Fruit fly (Drosophila melanogaster) whole organism, embryonic: Measurements from ENCODE around the gene CG3348.

ENCODE experiments used
- ATbp ChIP-seq: fragments of 200-800 bp; sonication (Bioruptor generic); optimal IDR thresholded peaks from 2 replicates; lab custom pipeline; 2017; ENCODE audit warnings: missing biosample characterization, mild to moderate bottlenecking, missing genetic modification characterization, missing genetic modification reagents
- CG11695 ChIP-seq: fragments of 200-800 bp; sonication (Bioruptor generic); IDR thresholded peaks from 3 replicates; pipeline ENCODE4 v1.3.6; 2022; ENCODE audit warnings: missing biosample characterization, missing genetic modification characterization
- CG13424 ChIP-seq: fragments of 200-800 bp; sonication (Bioruptor generic); optimal IDR thresholded peaks from 2 replicates; lab custom pipeline; 2019; ENCODE audit warnings: missing biosample characterization, mild to moderate bottlenecking, missing genetic modification characterization, moderate library complexity
- CG14014 ChIP-seq: fragments of 200-800 bp; sonication (Bioruptor generic); IDR thresholded peaks from 2 replicates; pipeline ENCODE4 v1.3.6; 2022; ENCODE audit warnings: missing biosample characterization, missing genetic modification characterization
- CG14050 ChIP-seq: fragments of 200-800 bp; sonication (Bioruptor generic); IDR thresholded peaks from 3 replicates; pipeline ENCODE4 v1.3.6; 2022; ENCODE audit warnings: missing biosample characterization, missing genetic modification characterization
- CG15479 ChIP-seq: fragments of 200-800 bp; sonication (Bioruptor generic); optimal IDR thresholded peaks from 3 replicates; lab custom pipeline; 2019; ENCODE audit warnings: missing biosample characterization, mild to moderate bottlenecking, missing genetic modification characterization, moderate library complexity
- CG1647 ChIP-seq: fragments of 200-800 bp; sonication (Bioruptor generic); optimal IDR thresholded peaks from 3 replicates; lab custom pipeline; 2016; ENCODE audit warnings: missing biosample characterization, missing genetic modification characterization
- CG17385 ChIP-seq: fragments of 200-800 bp; sonication (Bioruptor generic); optimal IDR thresholded peaks from 3 replicates; lab custom pipeline; 2018; ENCODE audit warnings: missing biosample characterization, mild to moderate bottlenecking, missing genetic modification characterization
- CG18476 ChIP-seq: fragments of 200-800 bp; sonication (Bioruptor generic); optimal IDR thresholded peaks from 2 replicates; lab custom pipeline; 2016; ENCODE audit warnings: missing biosample characterization, mild to moderate bottlenecking, missing genetic modification characterization
- CG2116 ChIP-seq: fragments of 200-800 bp; sonication (Bioruptor generic); optimal IDR thresholded peaks from 3 replicates; lab custom pipeline; 2018; ENCODE audit warnings: missing biosample characterization, mild to moderate bottlenecking, missing genetic modification characterization
- CG32767 ChIP-seq: fragments of 200-800 bp; sonication (Bioruptor generic); IDR thresholded peaks from 2 replicates; pipeline ENCODE4 v1.3.6; 2022; ENCODE audit warnings: missing biosample characterization, missing genetic modification characterization
- CG3407 ChIP-seq: fragments of 200-800 bp; sonication (Bioruptor generic); optimal IDR thresholded peaks from 2 replicates; lab custom pipeline; 2018; ENCODE audit warnings: missing biosample characterization, mild to moderate bottlenecking, missing genetic modification characterization
- CG4328 ChIP-seq: fragments of 200-800 bp; sonication (Bioruptor generic); optimal IDR thresholded peaks from 3 replicates; lab custom pipeline; 2017; ENCODE audit warnings: missing biosample characterization, missing genetic modification reagents, missing genetic modification characterization
- CG4617 ChIP-seq: fragments of 200-800 bp; sonication (Bioruptor generic); optimal IDR thresholded peaks from 3 replicates; lab custom pipeline; 2016; ENCODE audit warnings: missing biosample characterization, missing genetic modification characterization, borderline replicate concordance
- CG6765 ChIP-seq: fragments of 200-800 bp; sonication (Bioruptor generic); optimal IDR thresholded peaks from 3 replicates; lab custom pipeline; 2017; ENCODE audit warnings: missing biosample characterization, mild to moderate bottlenecking, missing genetic modification characterization
- CG6813 ChIP-seq: fragments of 200-800 bp; sonication (Bioruptor generic); optimal IDR thresholded peaks from 2 replicates; lab custom pipeline; 2017; ENCODE audit warnings: missing biosample characterization, missing genetic modification characterization, mild to moderate bottlenecking, moderate library complexity, missing genetic modification reagents
- CG7745 ChIP-seq: fragments of 200-800 bp; sonication (Bioruptor generic); optimal IDR thresholded peaks from 2 replicates; lab custom pipeline; 2018; ENCODE audit warnings: missing biosample characterization, mild to moderate bottlenecking, missing genetic modification characterization, moderate library complexity
- CG8359 ChIP-seq: fragments of 200-800 bp; sonication (Bioruptor generic); optimal IDR thresholded peaks from 2 replicates; lab custom pipeline; 2017; ENCODE audit warnings: missing biosample characterization, mild to moderate bottlenecking, missing genetic modification characterization, borderline replicate concordance
- Chrac-16 ChIP-seq: fragments of 200-800 bp; sonication (Bioruptor generic); optimal IDR thresholded peaks from 3 replicates; lab custom pipeline; 2016; ENCODE audit warnings: missing biosample characterization, missing genetic modification characterization
- CoRest ChIP-seq: fragments of 200-800 bp; sonication (Bioruptor generic); optimal IDR thresholded peaks from 3 replicates; lab custom pipeline; 2018; ENCODE audit warnings: missing biosample characterization, mild to moderate bottlenecking, missing genetic modification characterization, moderate library complexity
- Dll ChIP-seq: fragments of 200-800 bp; sonication (Bioruptor generic); IDR thresholded peaks from 4 replicates; pipeline ENCODE4 v1.3.6; 2022; ENCODE audit warnings: missing biosample characterization, missing genetic modification characterization; ENCODE audit not compliant: partially characterized antibody
- Doc3 ChIP-seq: fragments of 200-800 bp; sonication (Bioruptor generic); IDR thresholded peaks from 3 replicates; pipeline ENCODE4 v1.3.6; 2022; ENCODE audit warnings: missing biosample characterization, missing genetic modification characterization; ENCODE audit not compliant: partially characterized antibody
- Ets65A ChIP-seq: fragments of 200-800 bp; sonication (Bioruptor generic); peaks from one replicate; lab custom pipeline; 2016; ENCODE audit warnings: missing biosample characterization, missing genetic modification characterization
- HLH3B ChIP-seq: fragments of 200-800 bp; sonication (Bioruptor generic); IDR thresholded peaks from 2 replicates; pipeline ENCODE4 v1.3.6; 2022; ENCODE audit warnings: missing biosample characterization, missing genetic modification characterization
- Hey ChIP-seq: fragments of 200-800 bp; sonication (Bioruptor generic); optimal IDR thresholded peaks from 3 replicates; lab custom pipeline; 2018; ENCODE audit warnings: missing biosample characterization, mild to moderate bottlenecking, missing genetic modification characterization
- Jarid2 ChIP-seq: fragments of 200-800 bp; sonication (Bioruptor generic); optimal IDR thresholded peaks from 3 replicates; lab custom pipeline; 2017; ENCODE audit warnings: mild to moderate bottlenecking, missing biosample characterization, missing genetic modification reagents, missing genetic modification characterization
- NfI ChIP-seq: fragments of 200-800 bp; sonication (Bioruptor generic); optimal IDR thresholded peaks from 3 replicates; lab custom pipeline; 2018; ENCODE audit warnings: missing biosample characterization, mild to moderate bottlenecking, missing genetic modification characterization, moderate library complexity
- Pdp1 ChIP-seq, 2 experiments: fragments of 200-800 bp; sonication (Bioruptor generic); optimal IDR thresholded peaks; 3 replicates each; lab custom pipeline; 2016; ENCODE audit warnings: missing biosample characterization in 2 of 2, missing genetic modification characterization in 2 of 2, mild to moderate bottlenecking in 1 of 2, moderate library complexity in 1 of 2
- Sox100B ChIP-seq: fragments of 200-800 bp; sonication (Bioruptor generic); optimal IDR thresholded peaks from 3 replicates; lab custom pipeline; 2018; ENCODE audit warnings: missing biosample characterization, mild to moderate bottlenecking, missing genetic modification characterization
- Trl ChIP-seq, 3 experiments: fragments of >200 bp in 2 of 3; fragments of 200-800 bp in 1 of 3; sonication (Bioruptor generic) in 1 of 3; optimal IDR thresholded peaks; 2 replicates in 1 of 3; 3 replicates in 2 of 3; lab custom pipeline; 2016 to 2017; ENCODE audit warnings: missing biosample characterization in 1 of 3, missing genetic modification characterization in 1 of 3
- Usf ChIP-seq: fragments of 200-800 bp; sonication (Bioruptor generic); optimal IDR thresholded peaks from 2 replicates; lab custom pipeline; 2017; ENCODE audit warnings: missing genotype, missing biosample characterization, missing genetic modification characterization
- ab ChIP-seq: fragments of 200-800 bp; sonication (Bioruptor generic); optimal IDR thresholded peaks from 2 replicates; lab custom pipeline; 2016; ENCODE audit warnings: missing biosample characterization, missing genetic modification characterization
- crc ChIP-seq: fragments of 200-800 bp; sonication (Bioruptor generic); optimal IDR thresholded peaks from 2 replicates; lab custom pipeline; 2016; ENCODE audit warnings: missing biosample characterization, missing genetic modification characterization
- dmrt11E ChIP-seq: fragments of 200-800 bp; sonication (Bioruptor generic); optimal IDR thresholded peaks from 3 replicates; lab custom pipeline; 2018; ENCODE audit warnings: missing biosample characterization, mild to moderate bottlenecking, missing genetic modification characterization, moderate library complexity
- dysf ChIP-seq: fragments of 200-800 bp; sonication (Bioruptor generic); IDR thresholded peaks from 3 replicates; pipeline ENCODE4 v1.3.6; 2022; ENCODE audit warnings: missing biosample characterization, missing genetic modification characterization
- fru ChIP-seq: fragments of >200 bp; optimal IDR thresholded peaks from 2 replicates; lab custom pipeline; 2017
- her ChIP-seq: fragments of 200-800 bp; sonication (Bioruptor generic); optimal IDR thresholded peaks from 2 replicates; lab custom pipeline; 2016; ENCODE audit warnings: missing biosample characterization, missing genetic modification characterization
- hth ChIP-seq: fragments of >200 bp; optimal IDR thresholded peaks from 2 replicates; lab custom pipeline; 2017; ENCODE audit warnings: inconsistent platforms
- ken ChIP-seq: fragments of 200-800 bp; sonication (Bioruptor generic); IDR thresholded peaks from 3 replicates; pipeline ENCODE4 v1.3.6; 2022; ENCODE audit warnings: missing biosample characterization, missing genetic modification characterization
- nau ChIP-seq: fragments of 200-800 bp; sonication (Bioruptor generic); optimal IDR thresholded peaks from 3 replicates; lab custom pipeline; 2017; ENCODE audit warnings: missing biosample characterization, mild to moderate bottlenecking, missing genetic modification characterization, missing genetic modification reagents
- odd ChIP-seq: fragments of 200-800 bp; sonication (Bioruptor generic); optimal IDR thresholded peaks from 2 replicates; lab custom pipeline; 2017; ENCODE audit warnings: missing biosample characterization, mild to moderate bottlenecking, missing genetic modification characterization
- onecut ChIP-seq: fragments of 200-800 bp; sonication (Bioruptor generic); IDR thresholded peaks from 2 replicates; pipeline ENCODE4 v1.3.6; 2022; ENCODE audit warnings: missing biosample characterization, missing genetic modification characterization
- peb ChIP-seq: fragments of 200-800 bp; sonication (Bioruptor generic); IDR thresholded peaks from 2 replicates; pipeline ENCODE4 v1.3.6; 2022; ENCODE audit warnings: missing biosample characterization, missing genetic modification characterization
- psq ChIP-seq: fragments of 200-800 bp; sonication (Bioruptor generic); optimal IDR thresholded peaks from 2 replicates; lab custom pipeline; 2017; ENCODE audit warnings: missing biosample characterization, missing genetic modification characterization
- sens ChIP-seq: fragments of 200-800 bp; sonication (Bioruptor generic); peaks from one replicate; lab custom pipeline; 2016; ENCODE audit warnings: missing biosample characterization, missing genetic modification characterization
- sens-2 ChIP-seq: fragments of 200-800 bp; sonication (Bioruptor generic); IDR thresholded peaks from 2 replicates; pipeline ENCODE4 v1.3.6; 2022; ENCODE audit warnings: missing biosample characterization, missing genetic modification characterization
- slbo ChIP-seq: fragments of 200-800 bp; sonication (Bioruptor generic); IDR thresholded peaks from 2 replicates; pipeline ENCODE4 v1.3.6; 2022; ENCODE audit warnings: missing biosample characterization, missing genetic modification characterization
- wek ChIP-seq: fragments of 200-800 bp; sonication (Bioruptor generic); optimal IDR thresholded peaks from 3 replicates; lab custom pipeline; 2018; ENCODE audit warnings: missing biosample characterization, mild to moderate bottlenecking, missing genetic modification characterization, moderate library complexity
- zfh1 ChIP-seq: fragments of 200-800 bp; sonication (Bioruptor generic); IDR thresholded peaks from 3 replicates; pipeline ENCODE4 v1.3.6; 2022; ENCODE audit warnings: missing biosample characterization, missing genetic modification characterization

The CG3348 gene

DNA sequence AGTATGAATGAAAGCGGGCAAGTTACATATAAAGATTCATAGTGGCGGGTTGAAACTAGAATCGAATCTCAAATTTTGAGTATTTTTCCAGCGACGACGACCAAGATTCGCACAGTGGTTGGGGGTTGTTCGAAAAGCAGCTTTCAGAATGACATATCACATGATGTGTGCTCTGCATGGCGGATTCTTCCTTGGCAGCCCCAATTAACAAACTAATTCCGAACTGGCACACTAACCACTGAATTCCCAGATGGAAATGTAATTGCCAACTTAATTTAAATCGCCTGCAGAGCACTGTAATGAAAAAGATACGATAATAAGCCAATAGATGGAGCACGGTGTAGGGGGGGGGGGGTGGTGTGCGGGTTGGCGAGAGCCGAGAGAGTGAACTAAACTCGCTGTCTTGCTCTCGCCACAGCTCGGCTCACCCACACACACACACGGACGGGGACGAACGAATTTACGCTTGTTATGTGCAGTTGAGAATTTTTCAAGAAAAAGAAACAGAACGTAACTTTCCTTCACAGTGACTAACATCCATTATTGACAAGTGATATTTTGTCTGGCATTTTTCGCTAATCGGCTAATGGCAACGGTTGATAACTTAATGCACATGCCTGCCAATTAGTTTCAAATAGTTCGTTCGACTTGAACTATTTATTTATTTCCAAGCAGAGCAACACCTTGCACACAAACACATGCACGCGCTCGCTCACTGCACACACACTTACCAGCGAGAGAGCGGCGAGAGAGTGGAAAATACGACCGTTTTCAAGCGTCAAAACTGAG, 10.8 kb downstream of the CG3348 start (continued):
- TF ChIP-seq sens-2 (GFP tag; lab: Robert Waterston, UW) (peak; percentile 90), NfI (GFP tag; lab: Kevin White, UChicago) (peak; percentile 96), CG6765 (GFP tag; lab: Kevin White, UChicago) (peak; percentile 90), peb (GFP tag; lab: Robert Waterston, UW) (peak; percentile 95), CG14014 (GFP tag; lab: Robert Waterston, UW) (peak; percentile 97), Pdp1 (GFP tag; optimal IDR thresholded peaks at IDR 0.05; lab: Kevin White, UChicago) (peak; percentile 89 to 96), Dll (GFP tag; lab: Robert Waterston, UW) (peak; percentile 29; the same call in 1 of the 4 replicates), onecut (peak; percentile 93), her (GFP tag; lab: Kevin White, UChicago) (peak; percentile 95), Doc3 (GFP tag; lab: Robert Waterston, UW) (0 out of 3 replicates have a peak, but pooled peaks have one; percentile 25), CG8359 (GFP tag; lab: Kevin White, UChicago) (peak; percentile 73), CG11695 (GFP tag; lab: Robert Waterston, UW) (peak; percentile 97), CG6813 (GFP tag; lab: Kevin White, UChicago) (peak; percentile 97), Hey (tag; lab: Kevin White, UChicago) (peak; percentile 83), Chrac-16 (GFP tag; lab: Kevin White, UChicago) (peak; percentile 95), hth (lab: Kevin White, UChicago) (no peak), slbo (peak; percentile 98), ab (GFP tag; lab: Kevin White, UChicago) (peak; percentile 65), Jarid2 (GFP tag; lab: Kevin White, UChicago) (peak; percentile 83), CG3407 (GFP tag; lab: Kevin White, UChicago) (peak; percentile 91), sens (GFP tag; lab: Kevin White, UChicago) (peak; percentile 98), Usf (peak; percentile 92), wek (GFP tag; lab: Kevin White, UChicago) (peak; percentile 86), CG14050 (GFP tag; lab: Robert Waterston, UW) (peak; percentile 95), dysf (GFP tag; lab: Robert Waterston, UW) (peak; percentile 97), Sox100B (GFP tag; lab: Kevin White, UChicago) (peak; percentile 84), CG32767 (GFP tag; lab: Robert Waterston, UW) (peak; percentile 97), CG2116 (peak; percentile 65), psq (GFP tag; lab: Kevin White, UChicago) (peak; percentile 64), CG7745 (no peak), CG13424 (tag; lab: Kevin White, UChicago) (peak; percentile 91), CG17385 (GFP tag; lab: Kevin White, UChicago) (peak; percentile 91), CG4328 (peak; percentile 68), fru (lab: Kevin White, UChicago) (peak; percentile 59), crc (GFP tag; lab: Kevin White, UChicago) (peak; percentile 90), HLH3B (GFP tag; lab: Robert Waterston, UW) (peak; percentile 97), ATbp (GFP tag; lab: Kevin White, UChicago) (peak; percentile 95), Trl (optimal IDR thresholded peaks at IDR 0.05; lab: Kevin White, UChicago) (peak; percentile 78 to 92), Trl (GFP tag; optimal IDR thresholded peaks at IDR 0.05; lab: Kevin White, UChicago) (peak; percentile 94), CG4617 (peak; percentile 92), ken (GFP tag; lab: Robert Waterston, UW) (peak; percentile 97), Ets65A (GFP tag; lab: Kevin White, UChicago) (peak; percentile 99), CG15479 (GFP tag; lab: Kevin White, UChicago) (no peak), CG18476 (GFP tag; lab: Kevin White, UChicago) (peak; percentile 83), CG1647 (GFP tag; lab: Kevin White, UChicago) (peak; percentile 93), odd (GFP tag; lab: Kevin White, UChicago) (peak; percentile 93), CoRest (tag; lab: Kevin White, UChicago) (peak; percentile 94), dmrt11E (tag; lab: Kevin White, UChicago) (peak; percentile 88), nau (GFP tag; lab: Kevin White, UChicago) (peak; percentile 91), zfh1 (GFP tag; lab: Robert Waterston, UW) (peak; percentile 98)
